Fruit fly (Drosophila melanogaster): ENCODE data around the gene CG33783.

DNA sequence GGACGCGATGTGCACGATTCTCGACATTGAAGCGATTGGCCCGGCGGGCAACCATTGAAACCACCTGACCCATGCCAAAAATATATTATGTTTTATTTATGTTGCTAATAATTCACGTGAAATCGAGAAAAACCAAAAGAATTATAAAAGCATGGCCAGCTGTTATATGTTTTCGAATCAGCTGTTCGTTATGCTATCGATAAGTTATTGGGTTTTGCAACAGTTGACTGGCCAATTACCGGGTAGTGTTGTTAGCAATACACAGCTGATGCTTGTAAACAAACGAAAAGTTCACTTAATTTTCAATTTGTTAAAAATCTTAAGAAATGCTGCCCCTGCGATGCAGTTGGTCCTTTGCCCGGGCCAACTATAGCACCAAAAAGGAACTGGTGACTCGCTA, 21.2 kb upstream of the CG33783 start, which contains the start of the genes CG11722 and mtTFB2:
- no peak for TF ChIP-seq kay (GFP tag; ENCODE audit: borderline replicate concordance)
- no peak for TF ChIP-seq CG1620 (GFP tag; optimal IDR thresholded peaks at IDR 0.05)
- peak; percentile 68 for TF ChIP-seq bab1 (GFP tag; optimal IDR thresholded peaks at IDR 0.05)
- no peak for TF ChIP-seq Clk (GFP tag; optimal IDR thresholded peaks at IDR 0.05)
- no peak for TF ChIP-seq Crg-1 (GFP tag; optimal IDR thresholded peaks at IDR 0.05)
- peak; percentile 9 for TF ChIP-seq cic (GFP tag; optimal IDR thresholded peaks at IDR 0.05)
- no peak for TF ChIP-seq CG5204 (GFP tag; optimal IDR thresholded peaks at IDR 0.05)
- TF ChIP-seq ovo (GFP tag; optimal IDR thresholded peaks at IDR 0.05) = no peak
- no peak for TF ChIP-seq CG7045 (GFP tag; optimal IDR thresholded peaks at IDR 0.05)
- TF ChIP-seq CG33017 (tag; optimal IDR thresholded peaks at IDR 0.05) = peak; percentile 34
- TF ChIP-seq Hr96 (GFP tag; optimal IDR thresholded peaks at IDR 0.05) = no peak
